Fruit fly (Drosophila melanogaster) whole organism, embryonic: ENCODE measurements around the gene aph-1.

Source experiments
- ATbp ChIP-seq: fragments of 200-800 bp; sonication (Bioruptor generic); optimal IDR thresholded peaks from 2 replicates; lab custom pipeline; 2017; ENCODE audit warnings: missing biosample characterization, mild to moderate bottlenecking, missing genetic modification characterization, missing genetic modification reagents
- Abd-B ChIP-seq: fragments of 200-800 bp; sonication (Bioruptor generic); optimal IDR thresholded peaks from 2 replicates; lab custom pipeline; 2018; ENCODE audit warnings: missing biosample characterization, mild to moderate bottlenecking, missing genetic modification characterization, moderate library complexity
- B-H2 ChIP-seq: fragments of 200-800 bp; sonication (Bioruptor generic); optimal IDR thresholded peaks from 2 replicates; lab custom pipeline; 2018; ENCODE audit warnings: missing biosample characterization, mild to moderate bottlenecking, missing genetic modification characterization
- BEAF-32 ChIP-seq: fragments of 200-800 bp; sonication (Bioruptor generic); optimal IDR thresholded peaks from 3 replicates; lab custom pipeline; 2017; ENCODE audit warnings: missing biosample characterization, missing genetic modification characterization, mild to moderate bottlenecking, moderate library complexity, missing genetic modification reagents
- Bgb ChIP-seq: fragments of 200-800 bp; sonication (Bioruptor generic); IDR thresholded peaks from 2 replicates; pipeline ENCODE4 v1.3.6; 2022; ENCODE audit warnings: missing biosample characterization, missing genetic modification characterization; ENCODE audit not compliant: partially characterized antibody
- CG10267 ChIP-seq: fragments of 200-800 bp; sonication (Bioruptor generic); optimal IDR thresholded peaks from 2 replicates; lab custom pipeline; 2018; ENCODE audit warnings: missing biosample characterization, mild to moderate bottlenecking, missing genetic modification characterization, moderate library complexity
- CG14050 ChIP-seq: fragments of 200-800 bp; sonication (Bioruptor generic); IDR thresholded peaks from 3 replicates; pipeline ENCODE4 v1.3.6; 2022; ENCODE audit warnings: missing biosample characterization, missing genetic modification characterization
- CG14860 ChIP-seq: fragments of 200-800 bp; sonication (Bioruptor generic); IDR thresholded peaks from 3 replicates; pipeline ENCODE4 v1.3.6; 2022; ENCODE audit warnings: missing biosample characterization, missing genetic modification characterization; ENCODE audit not compliant: partially characterized antibody
- CG16813 ChIP-seq: fragments of 200-800 bp; sonication (Bioruptor generic); IDR thresholded peaks from 3 replicates; pipeline ENCODE4 v1.3.6; 2022; ENCODE audit warnings: missing biosample characterization, missing genetic modification characterization; ENCODE audit not compliant: partially characterized antibody
- CG16863 ChIP-seq: fragments of 200-800 bp; sonication (Bioruptor generic); optimal IDR thresholded peaks from 3 replicates; lab custom pipeline; 2016; ENCODE audit warnings: missing biosample characterization, missing genetic modification characterization
- CG2712 ChIP-seq: fragments of 200-800 bp; optimal IDR thresholded peaks from 3 replicates; lab custom pipeline; 2019; ENCODE audit warnings: missing biosample characterization, mild to moderate bottlenecking, missing genetic modification characterization, moderate library complexity
- CG33213 ChIP-seq: fragments of 200-800 bp; sonication (Bioruptor generic); optimal IDR thresholded peaks from 3 replicates; lab custom pipeline; 2016; ENCODE audit warnings: missing biosample characterization, missing genetic modification characterization
- CG33557 ChIP-seq: fragments of 200-800 bp; sonication (Bioruptor generic); optimal IDR thresholded peaks from 2 replicates; lab custom pipeline; 2019; ENCODE audit warnings: missing biosample characterization, mild to moderate bottlenecking, missing genetic modification characterization, moderate library complexity
- CG3726 ChIP-seq: fragments of 200-800 bp; sonication (Bioruptor generic); IDR thresholded peaks from 3 replicates; pipeline ENCODE4, ENCODE4 v1.3.6; 2022; ENCODE audit warnings: missing biosample characterization, missing genetic modification characterization
- CG3838 ChIP-seq: fragments of 200-800 bp; sonication (Bioruptor generic); optimal IDR thresholded peaks from 3 replicates; lab custom pipeline; 2016; ENCODE audit warnings: missing biosample characterization, missing genetic modification characterization
- CG42726 ChIP-seq: fragments of 200-800 bp; sonication (Bioruptor generic); IDR thresholded peaks from 2 replicates; pipeline ENCODE4 v1.3.6; 2022; ENCODE audit warnings: missing biosample characterization, missing genetic modification characterization; ENCODE audit not compliant: partially characterized antibody
- CG4360 ChIP-seq: fragments of 200-800 bp; sonication (Bioruptor generic); IDR thresholded peaks from 2 replicates; pipeline ENCODE4 v1.3.6; 2022; ENCODE audit warnings: missing biosample characterization, missing genetic modification characterization
- CG4617 ChIP-seq: fragments of 200-800 bp; sonication (Bioruptor generic); optimal IDR thresholded peaks from 3 replicates; lab custom pipeline; 2016; ENCODE audit warnings: missing biosample characterization, missing genetic modification characterization, borderline replicate concordance
- CG6272 ChIP-seq: fragments of 200-800 bp; sonication (Bioruptor generic); IDR thresholded peaks from 2 replicates; pipeline ENCODE4 v1.3.6; 2022; ENCODE audit warnings: missing biosample characterization, missing genetic modification characterization
- CG6791 ChIP-seq: fragments of 200-800 bp; sonication (Bioruptor generic); IDR thresholded peaks from 3 replicates; pipeline ENCODE4 v1.3.6; 2022; ENCODE audit warnings: missing biosample characterization, missing genetic modification characterization; ENCODE audit not compliant: partially characterized antibody
- CG9609 ChIP-seq: fragments of 200-800 bp; sonication (Bioruptor generic); optimal IDR thresholded peaks from 3 replicates; lab custom pipeline; 2016; ENCODE audit warnings: missing biosample characterization, missing genetic modification characterization
- CoRest ChIP-seq: fragments of 200-800 bp; sonication (Bioruptor generic); optimal IDR thresholded peaks from 3 replicates; lab custom pipeline; 2018; ENCODE audit warnings: missing biosample characterization, mild to moderate bottlenecking, missing genetic modification characterization, moderate library complexity
- Dbx ChIP-seq: fragments of 200-800 bp; sonication (Bioruptor generic); IDR thresholded peaks from 3 replicates; pipeline ENCODE4 v1.3.6; 2022; ENCODE audit warnings: missing biosample characterization, missing genetic modification characterization
- Elba2 ChIP-seq: fragments of 200-800 bp; sonication (Bioruptor generic); optimal IDR thresholded peaks from 3 replicates; lab custom pipeline; 2016; ENCODE audit warnings: missing biosample characterization, missing genetic modification characterization
- HLH54F ChIP-seq: fragments of 200-800 bp; sonication (Bioruptor generic); optimal IDR thresholded peaks from 3 replicates; lab custom pipeline; 2016; ENCODE audit warnings: missing biosample characterization, missing genetic modification characterization
- Mes4 ChIP-seq: fragments of 200-800 bp; sonication (Bioruptor generic); optimal IDR thresholded peaks from 2 replicates; lab custom pipeline; 2016; ENCODE audit warnings: missing biosample characterization, missing genetic modification characterization
- Nf-YB ChIP-seq: fragments of 200-800 bp; sonication (Bioruptor generic); optimal IDR thresholded peaks from 3 replicates; lab custom pipeline; 2019; ENCODE audit warnings: missing biosample characterization, mild to moderate bottlenecking, missing genetic modification characterization, moderate library complexity
- Sin3A ChIP-seq: fragments of >200 bp; optimal IDR thresholded peaks from 2 replicates; lab custom pipeline; 2018
- Sox102F ChIP-seq: fragments of 200-800 bp; sonication (Bioruptor generic); optimal IDR thresholded peaks from 2 replicates; lab custom pipeline; 2018; ENCODE audit warnings: missing biosample characterization, mild to moderate bottlenecking, missing genetic modification characterization, moderate library complexity
- Sry-δ ChIP-seq: fragments of 200-800 bp; sonication (Bioruptor generic); optimal IDR thresholded peaks from 2 replicates; lab custom pipeline; 2016; ENCODE audit warnings: missing biosample characterization, missing genetic modification characterization
- Xbp1 ChIP-seq: fragments of 200-800 bp; sonication (Bioruptor generic); optimal IDR thresholded peaks from 3 replicates; lab custom pipeline; 2016; ENCODE audit warnings: missing biosample characterization, mild to moderate bottlenecking, missing genetic modification characterization
- al ChIP-seq: fragments of 200-800 bp; sonication (Bioruptor generic); IDR thresholded peaks from 2 replicates; pipeline ENCODE4 v1.3.6; 2022; ENCODE audit warnings: missing biosample characterization, missing genetic modification characterization
- bab2 ChIP-seq: fragments of 200-800 bp; sonication (Bioruptor generic); optimal IDR thresholded peaks from 2 replicates; lab custom pipeline; 2016; ENCODE audit warnings: missing biosample characterization, missing genetic modification characterization
- crp ChIP-seq, 2 experiments: fragments of 200-800 bp; sonication (Bioruptor generic); optimal IDR thresholded peaks; 2 replicates in 1 of 2; 3 replicates in 1 of 2; lab custom pipeline; 2017; ENCODE audit warnings: missing biosample characterization in 2 of 2, missing genetic modification characterization in 2 of 2, mild to moderate bottlenecking in 1 of 2, moderate library complexity in 1 of 2
- dmrt11E ChIP-seq: fragments of 200-800 bp; sonication (Bioruptor generic); optimal IDR thresholded peaks from 3 replicates; lab custom pipeline; 2018; ENCODE audit warnings: missing biosample characterization, mild to moderate bottlenecking, missing genetic modification characterization, moderate library complexity
- ham ChIP-seq: fragments of 200-800 bp; sonication (Bioruptor generic); IDR thresholded peaks from 2 replicates; pipeline ENCODE4 v1.3.6; 2022; ENCODE audit warnings: missing biosample characterization, missing genetic modification characterization
- hb ChIP-seq: fragments of 200-800 bp; sonication (Bioruptor generic); IDR thresholded peaks from 3 replicates; pipeline ENCODE4 v1.3.6; 2022; ENCODE audit warnings: missing biosample characterization, missing genetic modification characterization; ENCODE audit not compliant: partially characterized antibody
- hbn ChIP-seq: fragments of 200-800 bp; sonication (Bioruptor generic); IDR thresholded peaks from 2 replicates; pipeline ENCODE4 v1.3.6; 2022; ENCODE audit warnings: missing biosample characterization, missing genetic modification characterization; ENCODE audit not compliant: partially characterized antibody
- klu ChIP-seq: fragments of 200-800 bp; sonication (Bioruptor generic); IDR thresholded peaks from 2 replicates; pipeline ENCODE4 v1.3.6; 2022; ENCODE audit warnings: missing biosample characterization, missing genetic modification characterization
- lab ChIP-seq: fragments of 200-800 bp; sonication (Bioruptor generic); optimal IDR thresholded peaks from 3 replicates; lab custom pipeline; 2017; ENCODE audit warnings: missing biosample characterization, missing genetic modification characterization, mild to moderate bottlenecking, moderate library complexity, missing genetic modification reagents
- lov ChIP-seq, 2 experiments: fragments of 200-800 bp in 1 of 2; fragments of >200 bp in 1 of 2; sonication (Bioruptor generic) in 1 of 2; IDR thresholded peaks in 1 of 2; optimal IDR thresholded peaks in 1 of 2; 2 replicates in 1 of 2; 3 replicates in 1 of 2; pipeline versions ENCODE4 v1.3.6 to Lab custom; 2017 to 2022; ENCODE audit warnings: missing biosample characterization in 1 of 2, missing genetic modification characterization in 1 of 2
- mam ChIP-seq: fragments of 200-800 bp; sonication (Bioruptor generic); optimal IDR thresholded peaks from 3 replicates; lab custom pipeline; 2016; ENCODE audit warnings: missing biosample characterization, missing genetic modification characterization
- mld ChIP-seq: fragments of 200-800 bp; sonication (Bioruptor generic); IDR thresholded peaks from 3 replicates; pipeline ENCODE4 v1.3.6; 2022; ENCODE audit warnings: missing biosample characterization, missing genetic modification characterization; ENCODE audit not compliant: partially characterized antibody
- nom ChIP-seq: fragments of 200-800 bp; sonication (Bioruptor generic); optimal IDR thresholded peaks from 2 replicates; lab custom pipeline; 2017; ENCODE audit warnings: missing biosample characterization, missing genetic modification characterization, mild to moderate bottlenecking, moderate library complexity, missing genetic modification reagents
- oc ChIP-seq: fragments of 200-800 bp; sonication (Bioruptor generic); optimal IDR thresholded peaks from 2 replicates; lab custom pipeline; 2018; ENCODE audit warnings: missing biosample characterization, mild to moderate bottlenecking, missing genetic modification characterization, moderate library complexity
- phol ChIP-seq: fragments of 200-800 bp; sonication (Bioruptor generic); optimal IDR thresholded peaks from 3 replicates; lab custom pipeline; 2018; ENCODE audit warnings: missing biosample characterization, mild to moderate bottlenecking, missing genetic modification characterization, moderate library complexity
- pros ChIP-seq: fragments of 200-800 bp; sonication (Bioruptor generic); optimal IDR thresholded peaks from 3 replicates; lab custom pipeline; 2019; ENCODE audit warnings: missing biosample characterization, mild to moderate bottlenecking, missing genetic modification characterization, moderate library complexity
- ranshi ChIP-seq: fragments of 200-800 bp; sonication (Bioruptor generic); IDR thresholded peaks from 2 replicates; pipeline ENCODE4 v1.3.6; 2022; ENCODE audit warnings: missing biosample characterization, missing genetic modification characterization
- shn ChIP-seq: fragments of 200-800 bp; sonication (Bioruptor generic); optimal IDR thresholded peaks from 3 replicates; lab custom pipeline; 2016; ENCODE audit warnings: missing biosample characterization, missing genetic modification characterization

Gene aph-1

dm6 chr2L:2739820-2740230 lies 26.2 kb upstream of the aph-1 start, which contains the start of gene Hrs (continued):
- peak; percentile 32 for TF ChIP-seq CG33213 (GFP tag; lab: Kevin White, UChicago)
- no peak for TF ChIP-seq CG16863 (GFP tag; lab: Kevin White, UChicago)
- 0 out of 2 replicates have a peak, but pooled peaks have one; percentile 32 for TF ChIP-seq CG42726 (GFP tag; lab: Robert Waterston, UW)
- no peak for TF ChIP-seq bab2 (GFP tag; lab: Kevin White, UChicago)
- peak; percentile 54 for TF ChIP-seq CG10267 (tag; lab: Kevin White, UChicago)
- TF ChIP-seq nom (GFP tag; lab: Kevin White, UChicago), result peak; percentile 14
- TF ChIP-seq ranshi (GFP tag; lab: Robert Waterston, UW), result no peak
- no peak for TF ChIP-seq CG3838
- TF ChIP-seq oc (tag; lab: Kevin White, UChicago), result no peak
- TF ChIP-seq lov (optimal IDR thresholded peaks at IDR 0.05; lab: Kevin White, UChicago), result no peak
- no peak for TF ChIP-seq lov (GFP tag; IDR thresholded peaks at IDR 0.05; lab: Robert Waterston, UW)
- TF ChIP-seq CG9609, result no peak
- TF ChIP-seq hb (GFP tag; lab: Robert Waterston, UW), result no peak
- TF ChIP-seq crp (GFP tag; optimal IDR thresholded peaks at IDR 0.05; lab: Kevin White, UChicago), result peak in 1 of 2 experiments; percentile 70
- TF ChIP-seq HLH54F, result no peak
- TF ChIP-seq CG33557, result no peak
- TF ChIP-seq Xbp1 (GFP tag; lab: Kevin White, UChicago), result no peak
- no peak for TF ChIP-seq CG3726 (GFP tag; lab: Robert Waterston, UW)
- no peak for TF ChIP-seq Abd-B (GFP tag; lab: Kevin White, UChicago)
- no peak for TF ChIP-seq Nf-YB (GFP tag; lab: Kevin White, UChicago)
- TF ChIP-seq CG4617 (GFP tag; lab: Kevin White, UChicago), result peak; percentile 95
- no peak for TF ChIP-seq Bgb
- TF ChIP-seq ATbp (GFP tag; lab: Kevin White, UChicago), result no peak
- TF ChIP-seq shn (GFP tag; lab: Kevin White, UChicago), result no peak
- peak; percentile 41 for TF ChIP-seq BEAF-32
- no peak for TF ChIP-seq ham (GFP tag; lab: Robert Waterston, UW)
- 0 out of 3 replicates have a peak, but pooled peaks have one; percentile 51 for TF ChIP-seq CG6791 (GFP tag; lab: Robert Waterston, UW)
- no peak for TF ChIP-seq Sox102F (GFP tag; lab: Kevin White, UChicago)
- peak; percentile 29 for TF ChIP-seq mam
- TF ChIP-seq al, result no peak
- TF ChIP-seq Elba2 (GFP tag; lab: Kevin White, UChicago), result peak; percentile 64
- no peak for TF ChIP-seq CG6272 (GFP tag; lab: Robert Waterston, UW)
- no peak for TF ChIP-seq CG14050
- TF ChIP-seq pros (GFP tag; lab: Kevin White, UChicago), result no peak
- no peak for TF ChIP-seq klu (GFP tag; lab: Robert Waterston, UW)
- peak; percentile 41 for TF ChIP-seq Sin3A (lab: Kevin White, UChicago)
- peak; percentile 50 for TF ChIP-seq phol
- TF ChIP-seq CG14860 (GFP tag; lab: Robert Waterston, UW), result no peak
- TF ChIP-seq Mes4, result no peak
- TF ChIP-seq Sry-δ (GFP tag; lab: Kevin White, UChicago), result peak; percentile 36
- no peak for TF ChIP-seq dmrt11E (tag; lab: Kevin White, UChicago)
- 0 out of 3 replicates have a peak, but pooled peaks have one; percentile 39 for TF ChIP-seq CG16813 (GFP tag; lab: Robert Waterston, UW)
- TF ChIP-seq Dbx (GFP tag; lab: Robert Waterston, UW), result no peak
- no peak for TF ChIP-seq mld (GFP tag; lab: Robert Waterston, UW)
- no peak for TF ChIP-seq CG4360 (GFP tag; lab: Robert Waterston, UW)
- peak; percentile 14 for TF ChIP-seq B-H2
- peak; percentile 40; the same call in 1 of the 2 replicates for TF ChIP-seq hbn
- no peak for TF ChIP-seq lab
- TF ChIP-seq CG2712 (tag; lab: Kevin White, UChicago), result peak; percentile 34
- peak; percentile 23 for TF ChIP-seq CoRest (tag; lab: Kevin White, UChicago)
